Fruit fly (Drosophila melanogaster): ENCODE results near the gene Naa20A.

The Naa20A gene

dm6 chrX:19640707-19641248 is 17.9 kb upstream of the Naa20A start:
- TF ChIP-seq Rel (GFP tag; optimal IDR thresholded peaks at IDR 0.05) (no peak), Rel (tag; optimal IDR thresholded peaks at IDR 0.05) (peak; percentile 98), sv (GFP tag; optimal IDR thresholded peaks at IDR 0.05) (no peak), Myc (optimal IDR thresholded peaks at IDR 0.05) (peak; percentile 50)

- TF ChIP-seq Rel (GFP tag; optimal IDR thresholded peaks at IDR 0.05) (no peak), Rel (tag; optimal IDR thresholded peaks at IDR 0.05) (no peak), br (GFP tag; optimal IDR thresholded peaks at IDR 0.05) (no peak), GATAd (GFP tag; optimal IDR thresholded peaks at IDR 0.05) (no peak), dl (GFP tag; optimal IDR thresholded peaks at IDR 0.05; ENCODE audit: insufficient read depth in 1 of 2, partially characterized antibody in 2 of 2) (no peak)
Observed at dm6 chrX:19638328-19638940, 15.6 kb upstream of the Naa20A start, which contains the start of gene Rcd-1. Rcd-1 (plus strand) TSS chrX:19638767.

- TF ChIP-seq Dif (GFP tag; optimal IDR thresholded peaks at IDR 0.05; ENCODE audit: partially characterized antibody) = peak; percentile 15
- peak; percentile 0 for TF ChIP-seq h (GFP tag; optimal IDR thresholded peaks at IDR 0.05)
- TF ChIP-seq sage (GFP tag; optimal IDR thresholded peaks at IDR 0.05) = no peak
- no peak for TF ChIP-seq OdsH (GFP tag; optimal IDR thresholded peaks at IDR 0.05)
- no peak for TF ChIP-seq dl (GFP tag; optimal IDR thresholded peaks at IDR 0.05; ENCODE audit: insufficient read depth in 1 of 2, partially characterized antibody in 2 of 2)
- peak; percentile 61 for TF ChIP-seq Abd-B (GFP tag; optimal IDR thresholded peaks at IDR 0.05)
- no peak for TF ChIP-seq Jra (GFP tag; optimal IDR thresholded peaks at IDR 0.05)
- no peak for TF ChIP-seq Hr78 (GFP tag; optimal IDR thresholded peaks at IDR 0.05)
- no peak for TF ChIP-seq Vsx2 (GFP tag; optimal IDR thresholded peaks at IDR 0.05; ENCODE audit: partially characterized antibody)
- peak; percentile 99 for TF ChIP-seq N (GFP tag; optimal IDR thresholded peaks at IDR 0.05)
Observed at dm6 chrX:19637434-19638327, 14.8 kb upstream of the Naa20A start.

dm6 chrX:19637002-19637420 is 14.1 kb upstream of the Naa20A start:
- TF ChIP-seq psq (GFP tag; optimal IDR thresholded peaks at IDR 0.05) (peak; percentile 79), Hr83 (GFP tag; optimal IDR thresholded peaks at IDR 0.05; ENCODE audit: poor library complexity, severe bottlenecking) (no peak), dmrt93B (GFP tag; optimal IDR thresholded peaks at IDR 0.05) (no peak), rgr (GFP tag; optimal IDR thresholded peaks at IDR 0.05) (peak; percentile 33), HLH106 (tag; optimal IDR thresholded peaks at IDR 0.05) (no peak), woc (GFP tag; optimal IDR thresholded peaks at IDR 0.05) (no peak), dl (GFP tag; optimal IDR thresholded peaks at IDR 0.05; ENCODE audit: insufficient read depth in 1 of 2, partially characterized antibody in 2 of 2) (peak in 1 of 2 experiments; percentile 58), br (GFP tag; optimal IDR thresholded peaks at IDR 0.05) (peak; percentile 13), Rel (GFP tag; optimal IDR thresholded peaks at IDR 0.05) (no peak), Rel (tag; optimal IDR thresholded peaks at IDR 0.05) (peak; percentile 32), Abd-B (GFP tag; optimal IDR thresholded peaks at IDR 0.05) (no peak), h (GFP tag; optimal IDR thresholded peaks at IDR 0.05) (peak; percentile 43), fru (GFP tag; optimal IDR thresholded peaks at IDR 0.05) (peak; percentile 27), foxo (GFP tag; optimal IDR thresholded peaks at IDR 0.05) (peak in 1 of 2 experiments; percentile 21), Jra (GFP tag; optimal IDR thresholded peaks at IDR 0.05) (no peak), Dif (GFP tag; optimal IDR thresholded peaks at IDR 0.05; ENCODE audit: partially characterized antibody) (peak; percentile 78), Myc (optimal IDR thresholded peaks at IDR 0.05) (peak; percentile 52), Sp1 (GFP tag; optimal IDR thresholded peaks at IDR 0.05) (peak; percentile 16)

- TF ChIP-seq Sp1 (GFP tag; optimal IDR thresholded peaks at IDR 0.05) = peak; percentile 4
- no peak for TF ChIP-seq CG32264 (GFP tag; optimal IDR thresholded peaks at IDR 0.05)
- no peak for TF ChIP-seq pan (optimal IDR thresholded peaks at IDR 0.05)
- no peak for TF ChIP-seq usp (GFP tag; optimal IDR thresholded peaks at IDR 0.05)
- TF ChIP-seq CG9705 (GFP tag; optimal IDR thresholded peaks at IDR 0.05) = no peak
- TF ChIP-seq ey (GFP tag; optimal IDR thresholded peaks at IDR 0.05) = no peak
- peak; percentile 91 for TF ChIP-seq Dif (GFP tag; optimal IDR thresholded peaks at IDR 0.05; ENCODE audit: partially characterized antibody)
- TF ChIP-seq psq (GFP tag; optimal IDR thresholded peaks at IDR 0.05) = peak; percentile 33
- peak in 1 of 2 experiments; percentile 76 for TF ChIP-seq dl (GFP tag; optimal IDR thresholded peaks at IDR 0.05; ENCODE audit: insufficient read depth in 1 of 2, partially characterized antibody in 2 of 2)
- no peak for TF ChIP-seq brk (GFP tag; optimal IDR thresholded peaks at IDR 0.05)
- no peak for TF ChIP-seq Myc (optimal IDR thresholded peaks at IDR 0.05)
- TF ChIP-seq Dfd (GFP tag; optimal IDR thresholded peaks at IDR 0.05) = no peak
- TF ChIP-seq N (GFP tag; optimal IDR thresholded peaks at IDR 0.05) = peak; percentile 83
- TF ChIP-seq fru (GFP tag; optimal IDR thresholded peaks at IDR 0.05) = peak; percentile 42
- TF ChIP-seq CrebA (GFP tag; optimal IDR thresholded peaks at IDR 0.05; ENCODE audit: borderline replicate concordance) = no peak
Observed at dm6 chrX:19631365-19631832, 8.5 kb upstream of the Naa20A start.

Measured in whole organism, wandering third instar larva.